Fruit fly (Drosophila melanogaster) Kc167 (cell line): ENCODE results near the gene CG9933.

Experiments
- Myc ChIP-seq: fragments of >200 bp; optimal IDR thresholded peaks from 2 replicates; lab custom pipeline; 2017; ENCODE audit warnings: missing external identifiers
- Sin3A ChIP-seq: fragments of >200 bp; optimal IDR thresholded peaks from 2 replicates; lab custom pipeline; 2018; ENCODE audit warnings: missing external identifiers
- h ChIP-seq: fragments of >200 bp; optimal IDR thresholded peaks from 3 replicates; lab custom pipeline; 2018; ENCODE audit warnings: missing external identifiers
- insv ChIP-seq: fragments of >200 bp; optimal IDR thresholded peaks from 3 replicates; lab custom pipeline; 2018; ENCODE audit warnings: missing external identifiers
- psq ChIP-seq: fragments of >200 bp; optimal IDR thresholded peaks from 2 replicates; lab custom pipeline; 2017; ENCODE audit warnings: missing external identifiers
- ttk ChIP-seq: sonication (Bioruptor generic); optimal IDR thresholded peaks from 2 replicates; lab custom pipeline; 2017; ENCODE audit warnings: missing external identifiers

The CG9933 gene

dm6 chr2L:12974562-12975366, 46.3 kb downstream of the CG9933 start:
- TF ChIP-seq Sin3A (lab: Kevin White, UChicago) (no peak), Myc (lab: Kevin White, UChicago) (no peak), ttk (lab: Kevin White, UChicago) (no peak), h (lab: Kevin White, UChicago) (no peak), psq (lab: Kevin White, UChicago) (peak; percentile 26), insv (lab: Kevin White, UChicago) (no peak)

dm6 chr2L:12974045-12974539, 47.0 kb downstream of the CG9933 start, which contains the start of gene Vha68-2:
Gene Vha68-2, plus strand, starts transcription at chr2L:12974322.
- TF ChIP-seq h (lab: Kevin White, UChicago) (no peak), insv (lab: Kevin White, UChicago) (no peak), ttk (lab: Kevin White, UChicago) (no peak), psq (lab: Kevin White, UChicago) (no peak), Sin3A (lab: Kevin White, UChicago) (no peak)
